Worm (Caenorhabditis elegans) whole organism, mixed stage, embryonic: ENCODE measurements around the gene C24G6.8.

Experiments
- ces-1 ChIP-seq: fragments of 150-350 bp; optimal IDR thresholded peaks from 2 replicates; lab custom pipeline; 2014; ENCODE audit warnings: missing biosample characterization, missing genetic modification reagents, missing genetic modification characterization
- elt-3 ChIP-seq: fragments of 150-350 bp; optimal IDR thresholded peaks from 2 replicates; lab custom pipeline; 2014; ENCODE audit warnings: missing biosample characterization, missing genetic modification characterization
- lsy-2 ChIP-seq: fragments of 150-350 bp; optimal IDR thresholded peaks from 2 replicates; lab custom pipeline; 2014; ENCODE audit warnings: missing biosample characterization, missing genetic modification characterization
- mep-1 ChIP-seq: fragments of 150-350 bp; optimal IDR thresholded peaks from 2 replicates; lab custom pipeline; 2017; ENCODE audit warnings: missing biosample characterization, missing genetic modification reagents, missing genetic modification characterization, inconsistent platforms
- nhr-12 ChIP-seq: fragments of 150-350 bp; optimal IDR thresholded peaks from 2 replicates; lab custom pipeline; 2014; ENCODE audit warnings: missing biosample characterization, missing genetic modification characterization
- pha-4 ChIP-seq: fragments of 150-350 bp; optimal IDR thresholded peaks from 2 replicates; lab custom pipeline; 2018; ENCODE audit warnings: missing biosample characterization, missing genetic modification reagents, missing genetic modification characterization
- snpc-4 ChIP-seq: fragments of 150-350 bp; optimal IDR thresholded peaks from 2 replicates; lab custom pipeline; 2014; ENCODE audit warnings: missing biosample characterization, missing genetic modification characterization
- unc-39 ChIP-seq: fragments of 150-350 bp; optimal IDR thresholded peaks from 2 replicates; lab custom pipeline; 2014; ENCODE audit warnings: missing biosample characterization, missing genetic modification characterization
- ztf-11 ChIP-seq: fragments of 150-350 bp; optimal IDR thresholded peaks from 2 replicates; lab custom pipeline; 2014; ENCODE audit warnings: missing biosample characterization, missing genetic modification characterization

DNA sequence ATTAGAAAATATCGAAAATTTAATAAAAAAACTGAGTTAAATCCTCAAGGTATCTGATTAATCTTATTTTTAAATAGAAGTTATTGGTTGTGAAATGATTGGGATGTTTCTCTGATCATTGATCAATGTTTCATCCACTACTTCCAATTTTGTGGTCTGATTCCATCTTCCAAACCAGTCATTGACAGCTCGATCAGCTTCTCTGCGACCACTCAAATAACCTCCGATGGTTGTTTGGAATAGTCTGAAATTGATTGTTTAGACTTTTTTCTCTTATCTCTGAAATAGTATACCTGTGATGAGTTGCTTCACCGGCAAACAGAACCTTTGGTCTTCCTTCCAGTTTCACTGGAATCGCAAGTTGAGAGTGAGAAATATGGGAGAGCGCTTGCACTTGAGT is 25.7 kb downstream of the C24G6.8 start:
- no peak for TF ChIP-seq nhr-12 (tag; lab: Kevin White, UChicago)
- TF ChIP-seq mep-1 (tag; lab: Kevin White, UChicago) = no peak
- no peak for TF ChIP-seq ztf-11 (tag; lab: Kevin White, UChicago)
- TF ChIP-seq pha-4 (tag; lab: Kevin White, UChicago) = no peak
- no peak for TF ChIP-seq elt-3 (tag; lab: Kevin White, UChicago)
- no peak for TF ChIP-seq snpc-4 (tag; lab: Kevin White, UChicago)
- no peak for TF ChIP-seq ces-1 (GFP tag; lab: Kevin White, UChicago)
- TF ChIP-seq unc-39 (tag; lab: Kevin White, UChicago) = no peak
- TF ChIP-seq lsy-2 (tag; lab: Kevin White, UChicago) = no peak
